Worm (Caenorhabditis elegans) whole organism, L3 larva: Measurements from ENCODE around the gene wdr-48.

Source experiments
- R02D3.7 ChIP-seq: fragments of 150-350 bp; optimal IDR thresholded peaks from 2 replicates; lab custom pipeline; 2014; ENCODE audit warnings: missing biosample characterization, missing genetic modification characterization
- ZK546.5 ChIP-seq: sonication (generic microtip); optimal IDR thresholded peaks from 2 replicates; lab custom pipeline; 2017; ENCODE audit warnings: missing biosample characterization, missing genetic modification characterization
- aly-2 ChIP-seq: fragments of 150-350 bp; optimal IDR thresholded peaks from 2 replicates; lab custom pipeline; 2014; ENCODE audit warnings: missing biosample characterization, missing genetic modification characterization
- ama-1 ChIP-seq: fragments of 150-350 bp; optimal IDR thresholded peaks from 2 replicates; lab custom pipeline; 2018
- ceh-16 ChIP-seq: sonication (generic microtip); optimal IDR thresholded peaks from 2 replicates; lab custom pipeline; 2017; ENCODE audit warnings: missing biosample characterization, missing genetic modification characterization
- ceh-28 ChIP-seq: fragments of 150-350 bp; optimal IDR thresholded peaks from 2 replicates; lab custom pipeline; 2014; ENCODE audit warnings: missing biosample characterization, missing genetic modification reagents, missing genetic modification characterization
- ceh-82 ChIP-seq: fragments of 150-350 bp; optimal IDR thresholded peaks from 2 replicates; lab custom pipeline; 2014; ENCODE audit warnings: missing biosample characterization, missing genetic modification characterization
- daf-12 ChIP-seq: fragments of 150-350 bp; optimal IDR thresholded peaks from 2 replicates; lab custom pipeline; 2014; ENCODE audit warnings: missing biosample characterization, missing genetic modification reagents, missing genetic modification characterization
- elt-3 ChIP-seq, 3 experiments: fragments of 150-350 bp in 1 of 3; sonication (generic microtip) in 2 of 3; optimal IDR thresholded peaks; 2 replicates in 2 of 3; 4 replicates in 1 of 3; lab custom pipeline; 2014 to 2017; ENCODE audit warnings: missing biosample characterization in 3 of 3, missing genetic modification characterization in 3 of 3
- eor-1 ChIP-seq, 2 experiments: fragments of 150-350 bp; optimal IDR thresholded peaks; 2 replicates each; lab custom pipeline; 2014 to 2018; ENCODE audit warnings: missing biosample characterization in 2 of 2, missing genetic modification characterization in 2 of 2
- fkh-10 ChIP-seq: sonication (generic microtip); optimal IDR thresholded peaks from 2 replicates; lab custom pipeline; 2017; ENCODE audit warnings: missing biosample characterization, missing genetic modification reagents, missing genetic modification characterization
- fkh-2 ChIP-seq: fragments of 150-350 bp; optimal IDR thresholded peaks from 2 replicates; lab custom pipeline; 2014; ENCODE audit warnings: missing biosample characterization, missing genetic modification reagents, missing genetic modification characterization
- fos-1 ChIP-seq: fragments of 150-350 bp; optimal IDR thresholded peaks from 2 replicates; lab custom pipeline; 2014; ENCODE audit warnings: missing biosample characterization, missing genetic modification characterization
- hmg-11 ChIP-seq: sonication (generic microtip); optimal IDR thresholded peaks from 2 replicates; lab custom pipeline; 2016; ENCODE audit warnings: missing genetic modification characterization, missing compliant biosample characterization
- lin-39 ChIP-seq: fragments of 150-350 bp; optimal IDR thresholded peaks from 2 replicates; lab custom pipeline; 2018; ENCODE audit warnings: missing biosample characterization, missing genetic modification reagents, missing genetic modification characterization
- mdl-1 ChIP-seq: fragments of 150-350 bp; optimal IDR thresholded peaks from 2 replicates; lab custom pipeline; 2014; ENCODE audit warnings: missing biosample characterization, missing genetic modification characterization
- mml-1 ChIP-seq: fragments of 150-350 bp; sonication (generic microtip); optimal IDR thresholded peaks from 3 replicates; lab custom pipeline; 2014; ENCODE audit warnings: missing biosample characterization, missing genetic modification characterization
- nhr-11 ChIP-seq: fragments of 150-350 bp; optimal IDR thresholded peaks from 2 replicates; lab custom pipeline; 2014; ENCODE audit warnings: missing biosample characterization, missing genetic modification characterization
- nhr-12 ChIP-seq: fragments of 150-350 bp; optimal IDR thresholded peaks from 2 replicates; lab custom pipeline; 2014; ENCODE audit warnings: missing biosample characterization, missing genetic modification characterization
- nhr-23 ChIP-seq: fragments of 150-350 bp; optimal IDR thresholded peaks from 2 replicates; lab custom pipeline; 2014; ENCODE audit warnings: missing biosample characterization, missing genetic modification reagents, missing genetic modification characterization
- nhr-237 ChIP-seq: fragments of 150-350 bp; optimal IDR thresholded peaks from 2 replicates; lab custom pipeline; 2014; ENCODE audit warnings: missing biosample characterization, missing genetic modification characterization
- nhr-25 ChIP-seq: sonication (generic microtip); optimal IDR thresholded peaks from 2 replicates; lab custom pipeline; 2017; ENCODE audit warnings: missing biosample characterization, missing genetic modification characterization
- nhr-28 ChIP-seq: fragments of 150-350 bp; optimal IDR thresholded peaks from 2 replicates; lab custom pipeline; 2014; ENCODE audit warnings: missing biosample characterization, missing genetic modification characterization
- nhr-43 ChIP-seq: sonication (generic microtip); optimal IDR thresholded peaks from 2 replicates; lab custom pipeline; 2016; ENCODE audit warnings: mild to moderate bottlenecking, missing genetic modification characterization, missing compliant biosample characterization; ENCODE audit not compliant: poor library complexity, severe bottlenecking
- nhr-67 ChIP-seq: fragments of 150-350 bp; optimal IDR thresholded peaks from 2 replicates; lab custom pipeline; 2014; ENCODE audit warnings: missing biosample characterization, missing genetic modification characterization
- nhr-77 ChIP-seq: fragments of 150-350 bp; optimal IDR thresholded peaks from 2 replicates; lab custom pipeline; 2014; ENCODE audit warnings: missing biosample characterization, missing genetic modification characterization
- skn-1 ChIP-seq: fragments of 150-350 bp; optimal IDR thresholded peaks from 2 replicates; lab custom pipeline; 2014; ENCODE audit warnings: missing biosample characterization, missing genetic modification characterization
- snpc-4 ChIP-seq: fragments of 150-350 bp; optimal IDR thresholded peaks from 2 replicates; lab custom pipeline; 2014; ENCODE audit warnings: missing biosample characterization, missing genetic modification characterization
- tbx-2 ChIP-seq: sonication (generic microtip); optimal IDR thresholded peaks from 2 replicates; lab custom pipeline; 2016; ENCODE audit warnings: mild to moderate bottlenecking, missing genetic modification characterization, missing compliant biosample characterization
- ztf-11 ChIP-seq: fragments of 150-350 bp; optimal IDR thresholded peaks from 2 replicates; lab custom pipeline; 2014; ENCODE audit warnings: missing biosample characterization, missing genetic modification characterization
- ztf-4 ChIP-seq: fragments of 150-350 bp; optimal IDR thresholded peaks from 2 replicates; lab custom pipeline; 2014; ENCODE audit warnings: missing biosample characterization, missing genetic modification characterization

Gene wdr-48

ce11 chrIII:4593098-4593697, 14.5 kb downstream of the wdr-48 start, which contains the start of gene erh-2:
Gene erh-2, plus strand, starts transcription at chrIII:4593231.
- TF ChIP-seq snpc-4 (tag; lab: Kevin White, UChicago) (no peak), R02D3.7 (no peak), ztf-11 (tag; lab: Kevin White, UChicago) (no peak), nhr-12 (tag; lab: Kevin White, UChicago) (no peak), elt-3 (tag; optimal IDR thresholded peaks at IDR 0.05; lab: Kevin White, UChicago) (no peak), fkh-10 (GFP tag; lab: Kevin White, UChicago) (no peak), fos-1 (tag; lab: Kevin White, UChicago) (no peak), daf-12 (no peak), nhr-43 (tag; lab: Kevin White, UChicago) (no peak), ZK546.5 (tag; lab: Kevin White, UChicago) (no peak), ceh-82 (no peak), tbx-2 (tag; lab: Kevin White, UChicago) (no peak), lin-39 (tag; lab: Kevin White, UChicago) (no peak), nhr-237 (tag; lab: Kevin White, UChicago) (no peak)

- TF ChIP-seq nhr-28 (tag; lab: Kevin White, UChicago) (no peak), mml-1 (tag; lab: Kevin White, UChicago) (no peak), snpc-4 (tag; lab: Kevin White, UChicago) (no peak)
These were observed 15.7 kb downstream of the wdr-48 start, which contains the start of gene apc-11 for ce11 chrIII:4594324-4594723. Gene apc-11, minus strand, starts transcription at chrIII:4594424.

- TF ChIP-seq ceh-16, result no peak
- TF ChIP-seq nhr-77, result no peak
- TF ChIP-seq fkh-10 (GFP tag; lab: Kevin White, UChicago), result no peak
- TF ChIP-seq hmg-11 (tag; lab: Kevin White, UChicago), result no peak
- TF ChIP-seq R02D3.7, result no peak
- TF ChIP-seq mml-1 (tag; lab: Kevin White, UChicago), result no peak
- no peak for TF ChIP-seq fkh-2 (tag; lab: Kevin White, UChicago)
- TF ChIP-seq ama-1 (lab: Kevin White, UChicago), result no peak
- TF ChIP-seq ceh-82, result no peak
- TF ChIP-seq nhr-11, result no peak
- TF ChIP-seq lin-39 (tag; lab: Kevin White, UChicago), result no peak
- TF ChIP-seq aly-2, result no peak
- TF ChIP-seq nhr-67 (tag; lab: Kevin White, UChicago), result no peak
- no peak for TF ChIP-seq skn-1
- TF ChIP-seq daf-12, result no peak
- TF ChIP-seq ztf-4 (tag; lab: Kevin White, UChicago), result no peak
- TF ChIP-seq nhr-12 (tag; lab: Kevin White, UChicago), result no peak
- no peak for TF ChIP-seq fos-1 (tag; lab: Kevin White, UChicago)
These were observed 16.3 kb downstream of the wdr-48 start for ce11 chrIII:4594762-4595523.

ce11 chrIII:4595771-4596227, 17.1 kb downstream of the wdr-48 start, which contains the start of gene asb-1:
Gene asb-1, minus strand, starts transcription at chrIII:4595821.
- TF ChIP-seq nhr-25 (tag; lab: Kevin White, UChicago) (no peak), nhr-67 (tag; lab: Kevin White, UChicago) (no peak), nhr-43 (tag; lab: Kevin White, UChicago) (no peak), skn-1 (no peak), mml-1 (tag; lab: Kevin White, UChicago) (no peak), eor-1 (tag; optimal IDR thresholded peaks at IDR 0.05; lab: Kevin White, UChicago) (no peak), mdl-1 (tag; lab: Kevin White, UChicago) (no peak), nhr-237 (tag; lab: Kevin White, UChicago) (no peak), nhr-28 (tag; lab: Kevin White, UChicago) (no peak), nhr-23 (tag; lab: Kevin White, UChicago) (no peak), nhr-12 (tag; lab: Kevin White, UChicago) (no peak), hmg-11 (tag; lab: Kevin White, UChicago) (no peak), fkh-10 (GFP tag; lab: Kevin White, UChicago) (no peak), ceh-28 (no peak)
